Fruit fly (Drosophila melanogaster) whole organism, embryonic: ENCODE results near the gene CG4338.

Experiments
- C15 ChIP-seq: fragments of 200-800 bp; sonication (Bioruptor generic); IDR thresholded peaks from 3 replicates; pipeline ENCODE4 v1.3.6; 2022; ENCODE audit warnings: missing biosample characterization, missing genetic modification characterization
- CG10654 ChIP-seq: fragments of 200-800 bp; sonication (Bioruptor generic); optimal IDR thresholded peaks from 2 replicates; lab custom pipeline; 2016; ENCODE audit warnings: missing biosample characterization, missing genetic modification characterization
- CG10959 ChIP-seq: fragments of 200-800 bp; sonication (Bioruptor generic); IDR thresholded peaks from 2 replicates; pipeline ENCODE4 v1.3.6; 2022; ENCODE audit warnings: missing biosample characterization, missing genetic modification characterization
- CG11695 ChIP-seq: fragments of 200-800 bp; sonication (Bioruptor generic); IDR thresholded peaks from 3 replicates; pipeline ENCODE4 v1.3.6; 2022; ENCODE audit warnings: missing biosample characterization, missing genetic modification characterization
- CG13287 ChIP-seq: fragments of 200-800 bp; sonication (Bioruptor generic); IDR thresholded peaks from 2 replicates; pipeline ENCODE4 v1.3.6; 2022; ENCODE audit warnings: missing biosample characterization, missing genetic modification characterization; ENCODE audit not compliant: partially characterized antibody
- CG14965 ChIP-seq: fragments of 200-800 bp; sonication (Bioruptor generic); optimal IDR thresholded peaks from 2 replicates; lab custom pipeline; 2016; ENCODE audit warnings: missing biosample characterization, missing genetic modification characterization, borderline replicate concordance
- CG15514 ChIP-seq: fragments of 200-800 bp; sonication (Bioruptor generic); optimal IDR thresholded peaks from 3 replicates; lab custom pipeline; 2017; ENCODE audit warnings: missing biosample characterization, missing genetic modification characterization, mild to moderate bottlenecking, moderate library complexity, missing genetic modification reagents
- CG16863 ChIP-seq: fragments of 200-800 bp; sonication (Bioruptor generic); optimal IDR thresholded peaks from 3 replicates; lab custom pipeline; 2016; ENCODE audit warnings: missing biosample characterization, missing genetic modification characterization
- CG17829 ChIP-seq: fragments of 200-800 bp; optimal IDR thresholded peaks from 2 replicates; lab custom pipeline; 2019; ENCODE audit warnings: missing biosample characterization, mild to moderate bottlenecking, missing genetic modification characterization, moderate library complexity
- CG2712 ChIP-seq: fragments of 200-800 bp; optimal IDR thresholded peaks from 3 replicates; lab custom pipeline; 2019; ENCODE audit warnings: missing biosample characterization, mild to moderate bottlenecking, missing genetic modification characterization, moderate library complexity
- CG2875 ChIP-seq: fragments of 200-800 bp; sonication (Bioruptor generic); optimal IDR thresholded peaks from 2 replicates; lab custom pipeline; 2017; ENCODE audit warnings: missing biosample characterization, mild to moderate bottlenecking, missing genetic modification characterization, missing genetic modification reagents
- CG34376 ChIP-seq: fragments of 200-800 bp; sonication (Bioruptor generic); optimal IDR thresholded peaks from 2 replicates; lab custom pipeline; 2018; ENCODE audit warnings: missing biosample characterization, mild to moderate bottlenecking, missing genetic modification characterization
- CG6272 ChIP-seq: fragments of 200-800 bp; sonication (Bioruptor generic); IDR thresholded peaks from 2 replicates; pipeline ENCODE4 v1.3.6; 2022; ENCODE audit warnings: missing biosample characterization, missing genetic modification characterization
- CG6765 ChIP-seq: fragments of 200-800 bp; sonication (Bioruptor generic); optimal IDR thresholded peaks from 3 replicates; lab custom pipeline; 2017; ENCODE audit warnings: missing biosample characterization, mild to moderate bottlenecking, missing genetic modification characterization
- CG7786 ChIP-seq: fragments of 200-800 bp; sonication (Bioruptor generic); optimal IDR thresholded peaks from 2 replicates; lab custom pipeline; 2016; ENCODE audit warnings: missing biosample characterization, missing genetic modification characterization
- CG8388 ChIP-seq: fragments of 200-800 bp; sonication (Bioruptor generic); optimal IDR thresholded peaks from 2 replicates; lab custom pipeline; 2019; ENCODE audit warnings: missing biosample characterization, mild to moderate bottlenecking, missing genetic modification characterization, moderate library complexity
- CG9215 ChIP-seq: fragments of 200-800 bp; sonication (Bioruptor generic); IDR thresholded peaks from 2 replicates; pipeline ENCODE4 v1.3.6; 2022; ENCODE audit warnings: missing biosample characterization, missing genetic modification characterization
- CHES-1-like ChIP-seq: fragments of 200-800 bp; sonication (Bioruptor generic); optimal IDR thresholded peaks from 2 replicates; lab custom pipeline; 2016; ENCODE audit warnings: missing biosample characterization, missing genetic modification characterization
- CrebB ChIP-seq: fragments of 200-800 bp; sonication (Bioruptor generic); optimal IDR thresholded peaks from 3 replicates; lab custom pipeline; 2018; ENCODE audit warnings: missing biosample characterization, mild to moderate bottlenecking, missing genetic modification characterization
- Drgx ChIP-seq: fragments of 200-800 bp; sonication (Bioruptor generic); IDR thresholded peaks from 2 replicates; pipeline ENCODE4 v1.3.6; 2022; ENCODE audit warnings: missing biosample characterization, missing genetic modification characterization
- Eip74EF ChIP-seq, 2 experiments: fragments of 200-800 bp in 1 of 2; fragments of >200 bp in 1 of 2; sonication (Bioruptor generic) in 1 of 2; optimal IDR thresholded peaks; 2 replicates each; lab custom pipeline; 2017 to 2019; ENCODE audit warnings: missing biosample characterization in 2 of 2, missing genetic modification characterization in 2 of 2, mild to moderate bottlenecking in 1 of 2, moderate library complexity in 1 of 2
- HLHmδ ChIP-seq: fragments of 200-800 bp; sonication (Bioruptor generic); optimal IDR thresholded peaks from 2 replicates; lab custom pipeline; 2018; ENCODE audit warnings: missing biosample characterization, mild to moderate bottlenecking, missing genetic modification characterization, moderate library complexity
- Hand ChIP-seq: fragments of 200-800 bp; sonication (Bioruptor generic); optimal IDR thresholded peaks from 2 replicates; lab custom pipeline; 2017; ENCODE audit warnings: mild to moderate bottlenecking, missing biosample characterization, missing genetic modification reagents, missing genetic modification characterization
- Jarid2 ChIP-seq: fragments of 200-800 bp; sonication (Bioruptor generic); optimal IDR thresholded peaks from 3 replicates; lab custom pipeline; 2017; ENCODE audit warnings: mild to moderate bottlenecking, missing biosample characterization, missing genetic modification reagents, missing genetic modification characterization
- Med ChIP-seq: fragments of 200-800 bp; sonication (Bioruptor generic); peaks from one replicate; lab custom pipeline; 2016; ENCODE audit warnings: missing biosample characterization, missing genetic modification characterization, mild to moderate bottlenecking, inconsistent platforms, moderate library complexity
- Mrtf ChIP-seq: fragments of 200-800 bp; sonication (Bioruptor generic); IDR thresholded peaks from 3 replicates; pipeline ENCODE4 v1.3.6; 2022; ENCODE audit warnings: missing biosample characterization, missing genetic modification characterization
- Optix ChIP-seq: fragments of 200-800 bp; sonication (Bioruptor generic); IDR thresholded peaks from 3 replicates; pipeline ENCODE4 v1.3.6; 2022; ENCODE audit warnings: missing biosample characterization, missing genetic modification characterization
- Sox100B ChIP-seq: fragments of 200-800 bp; sonication (Bioruptor generic); optimal IDR thresholded peaks from 3 replicates; lab custom pipeline; 2018; ENCODE audit warnings: missing biosample characterization, mild to moderate bottlenecking, missing genetic modification characterization
- Sry-β ChIP-seq: fragments of 200-800 bp; sonication (Bioruptor generic); optimal IDR thresholded peaks from 2 replicates; lab custom pipeline; 2018; ENCODE audit warnings: missing biosample characterization, mild to moderate bottlenecking, missing genetic modification characterization, moderate library complexity
- TFAM ChIP-seq: fragments of 200-800 bp; sonication (Bioruptor generic); optimal IDR thresholded peaks from 2 replicates; lab custom pipeline; 2017; ENCODE audit warnings: missing biosample characterization, missing genetic modification characterization, inconsistent platforms
- ara ChIP-seq: fragments of 200-800 bp; sonication (Bioruptor generic); IDR thresholded peaks from 2 replicates; pipeline ENCODE4 v1.3.6; 2022; ENCODE audit warnings: missing biosample characterization, missing genetic modification characterization
- ato ChIP-seq: fragments of 200-800 bp; sonication (Bioruptor generic); IDR thresholded peaks from 2 replicates; pipeline ENCODE4 v1.3.6; 2022; ENCODE audit warnings: missing biosample characterization, missing genetic modification characterization; ENCODE audit not compliant: partially characterized antibody
- br ChIP-seq: fragments of >200 bp; optimal IDR thresholded peaks from 2 replicates; lab custom pipeline; 2017
- cato ChIP-seq: fragments of 200-800 bp; sonication (Bioruptor generic); optimal IDR thresholded peaks from 2 replicates; lab custom pipeline; 2016; ENCODE audit warnings: missing biosample characterization, missing genetic modification characterization, borderline replicate concordance
- crp ChIP-seq, 2 experiments: fragments of 200-800 bp; sonication (Bioruptor generic); optimal IDR thresholded peaks; 2 replicates in 1 of 2; 3 replicates in 1 of 2; lab custom pipeline; 2017; ENCODE audit warnings: missing biosample characterization in 2 of 2, missing genetic modification characterization in 2 of 2, mild to moderate bottlenecking in 1 of 2, moderate library complexity in 1 of 2
- dm ChIP-seq: fragments of 200-800 bp; sonication (Bioruptor generic); optimal IDR thresholded peaks from 3 replicates; lab custom pipeline; 2016; ENCODE audit warnings: missing biosample characterization, missing genetic modification characterization
- hkb ChIP-seq, 2 experiments: fragments of 200-800 bp in 1 of 2; fragments of >200 bp in 1 of 2; sonication (Bioruptor generic) in 1 of 2; IDR thresholded peaks in 1 of 2; optimal IDR thresholded peaks in 1 of 2; 2 replicates each; pipeline versions ENCODE4 v1.3.6 to Lab custom; 2017 to 2022; ENCODE audit warnings: missing biosample characterization in 1 of 2, missing genetic modification characterization in 1 of 2
- jigr1 ChIP-seq: fragments of 200-800 bp; sonication (Bioruptor generic); IDR thresholded peaks from 3 replicates; pipeline ENCODE4 v1.3.6; 2022; ENCODE audit warnings: missing biosample characterization, missing genetic modification characterization
- nau ChIP-seq: fragments of 200-800 bp; sonication (Bioruptor generic); optimal IDR thresholded peaks from 3 replicates; lab custom pipeline; 2017; ENCODE audit warnings: missing biosample characterization, mild to moderate bottlenecking, missing genetic modification characterization, missing genetic modification reagents
- onecut ChIP-seq: fragments of 200-800 bp; sonication (Bioruptor generic); IDR thresholded peaks from 2 replicates; pipeline ENCODE4 v1.3.6; 2022; ENCODE audit warnings: missing biosample characterization, missing genetic modification characterization
- psq ChIP-seq: fragments of 200-800 bp; sonication (Bioruptor generic); optimal IDR thresholded peaks from 2 replicates; lab custom pipeline; 2017; ENCODE audit warnings: missing biosample characterization, missing genetic modification characterization
- repo ChIP-seq: fragments of 200-800 bp; sonication (Bioruptor generic); optimal IDR thresholded peaks from 2 replicates; lab custom pipeline; 2016; ENCODE audit warnings: missing biosample characterization, missing genetic modification characterization
- run ChIP-seq: fragments of 200-800 bp; sonication (Bioruptor generic); optimal IDR thresholded peaks from 3 replicates; lab custom pipeline; 2018; ENCODE audit warnings: missing biosample characterization, mild to moderate bottlenecking, missing genetic modification characterization
- salm ChIP-seq: fragments of 200-800 bp; sonication (Bioruptor generic); optimal IDR thresholded peaks from 2 replicates; lab custom pipeline; 2018; ENCODE audit warnings: missing biosample characterization, mild to moderate bottlenecking, missing genetic modification characterization
- scrt ChIP-seq: fragments of 200-800 bp; sonication (Bioruptor generic); optimal IDR thresholded peaks from 2 replicates; lab custom pipeline; 2018; ENCODE audit warnings: missing biosample characterization, mild to moderate bottlenecking, missing genetic modification characterization, moderate library complexity
- tgo ChIP-seq: fragments of 200-800 bp; sonication (Bioruptor generic); IDR thresholded peaks from 3 replicates; pipeline ENCODE4 v1.3.6; 2022; ENCODE audit warnings: missing biosample characterization, missing genetic modification characterization
- tin ChIP-seq: fragments of 200-800 bp; sonication (Bioruptor generic); optimal IDR thresholded peaks from 3 replicates; lab custom pipeline; 2016; ENCODE audit warnings: missing biosample characterization, missing genetic modification characterization
- zen ChIP-seq: fragments of 200-800 bp; sonication (Bioruptor generic); optimal IDR thresholded peaks from 3 replicates; lab custom pipeline; 2018; ENCODE audit warnings: missing biosample characterization, mild to moderate bottlenecking, missing genetic modification characterization, moderate library complexity

Gene CG4338

DNA sequence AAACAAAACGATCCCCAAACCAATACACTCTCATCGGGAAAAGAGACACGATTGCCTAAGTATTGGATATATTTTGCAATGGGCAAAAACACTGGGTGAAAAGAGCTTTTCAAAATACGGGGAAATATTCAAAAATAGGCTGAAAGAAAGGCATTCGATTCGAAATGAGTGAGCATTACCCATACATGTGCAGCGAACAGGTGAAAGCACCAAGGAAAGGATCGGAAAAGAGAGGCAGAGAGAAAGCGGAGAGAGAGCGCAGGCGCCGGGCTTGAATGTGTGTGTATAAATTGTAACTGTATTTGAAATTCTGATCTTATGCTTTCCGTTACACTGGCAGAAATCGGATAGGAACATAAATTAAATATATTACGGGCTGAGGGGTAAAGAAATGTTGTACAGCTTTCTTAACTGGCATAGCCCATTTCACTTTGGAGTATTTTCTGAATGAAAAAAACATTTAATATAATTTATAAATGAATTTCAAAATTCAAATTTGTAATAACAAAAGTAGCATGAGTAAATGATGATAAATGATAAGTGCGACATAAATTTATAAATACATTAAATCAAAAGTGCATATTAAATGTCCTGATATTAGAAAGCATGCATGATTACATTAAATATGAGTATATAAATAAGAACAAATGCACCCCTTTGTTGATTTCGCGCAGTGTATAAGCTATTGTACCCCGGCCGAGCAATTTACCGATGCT lies 5.5 kb downstream of the CG4338 start (continued):
- TF ChIP-seq CG6765 (GFP tag; lab: Kevin White, UChicago) (no peak), Sox100B (GFP tag; lab: Kevin White, UChicago) (peak; percentile 86), TFAM (GFP tag; lab: Kevin White, UChicago) (no peak), CG15514 (GFP tag; lab: Kevin White, UChicago) (no peak), CrebB (tag; lab: Kevin White, UChicago) (no peak), Mrtf (no peak), br (lab: Kevin White, UChicago) (no peak), salm (tag; lab: Kevin White, UChicago) (peak; percentile 31), Drgx (GFP tag; lab: Robert Waterston, UW) (peak; percentile 38; the same call in 1 of the 2 replicates), CG17829 (tag; lab: Kevin White, UChicago) (peak; percentile 76), Optix (no peak; the same call in 2 of the 3 replicates), tgo (peak; percentile 33; the same call in 1 of the 3 replicates), Eip74EF (GFP tag; optimal IDR thresholded peaks at IDR 0.05; lab: Kevin White, UChicago) (peak in 1 of 2 experiments; percentile 67), psq (GFP tag; lab: Kevin White, UChicago) (no peak), Med (GFP tag; lab: Kevin White, UChicago) (peak; percentile 51), CG2875 (peak; percentile 75), tin (GFP tag; lab: Kevin White, UChicago) (peak; percentile 71), CG2712 (tag; lab: Kevin White, UChicago) (peak; percentile 86), CG13287 (GFP tag; lab: Robert Waterston, UW) (no peak), CG16863 (GFP tag; lab: Kevin White, UChicago) (no peak), CG34376 (no peak), CG9215 (GFP tag; lab: Robert Waterston, UW) (no peak; the same call in 1 of the 2 replicates), dm (GFP tag; lab: Kevin White, UChicago) (no peak), crp (GFP tag; optimal IDR thresholded peaks at IDR 0.05; lab: Kevin White, UChicago) (peak in 1 of 2 experiments; percentile 2), onecut (peak; percentile 11; the same call in 1 of the 2 replicates), zen (tag; lab: Kevin White, UChicago) (peak; percentile 67), Jarid2 (GFP tag; lab: Kevin White, UChicago) (no peak), CG10959 (GFP tag; lab: Robert Waterston, UW) (no peak), CG6272 (GFP tag; lab: Robert Waterston, UW) (no peak), ato (GFP tag; lab: Robert Waterston, UW) (no peak), CG10654 (GFP tag; lab: Kevin White, UChicago) (peak; percentile 59), nau (GFP tag; lab: Kevin White, UChicago) (peak; percentile 15), Hand (GFP tag; lab: Kevin White, UChicago) (no peak), C15 (no peak), cato (GFP tag; lab: Kevin White, UChicago) (peak; percentile 56), jigr1 (no peak), repo (GFP tag; lab: Kevin White, UChicago) (no peak), CG14965 (GFP tag; lab: Kevin White, UChicago) (no peak), CG11695 (GFP tag; lab: Robert Waterston, UW) (0 out of 3 replicates have a peak, but pooled peaks have one; percentile 28), CG7786 (no peak), CG8388 (GFP tag; lab: Kevin White, UChicago) (peak; percentile 74), HLHmδ (no peak), scrt (GFP tag; lab: Kevin White, UChicago) (peak; percentile 47), CHES-1-like (GFP tag; lab: Kevin White, UChicago) (no peak), Sry-β (GFP tag; lab: Kevin White, UChicago) (no peak), hkb (optimal IDR thresholded peaks at IDR 0.05; lab: Kevin White, UChicago) (no peak), hkb (GFP tag; IDR thresholded peaks at IDR 0.05; lab: Robert Waterston, UW) (peak; percentile 48), ara (GFP tag; lab: Robert Waterston, UW) (peak; percentile 55; the same call in 1 of the 2 replicates), run (tag; lab: Kevin White, UChicago) (peak; percentile 34)
